Fruit fly (Drosophila melanogaster): Measurements from ENCODE around the gene D19B.

DNA sequence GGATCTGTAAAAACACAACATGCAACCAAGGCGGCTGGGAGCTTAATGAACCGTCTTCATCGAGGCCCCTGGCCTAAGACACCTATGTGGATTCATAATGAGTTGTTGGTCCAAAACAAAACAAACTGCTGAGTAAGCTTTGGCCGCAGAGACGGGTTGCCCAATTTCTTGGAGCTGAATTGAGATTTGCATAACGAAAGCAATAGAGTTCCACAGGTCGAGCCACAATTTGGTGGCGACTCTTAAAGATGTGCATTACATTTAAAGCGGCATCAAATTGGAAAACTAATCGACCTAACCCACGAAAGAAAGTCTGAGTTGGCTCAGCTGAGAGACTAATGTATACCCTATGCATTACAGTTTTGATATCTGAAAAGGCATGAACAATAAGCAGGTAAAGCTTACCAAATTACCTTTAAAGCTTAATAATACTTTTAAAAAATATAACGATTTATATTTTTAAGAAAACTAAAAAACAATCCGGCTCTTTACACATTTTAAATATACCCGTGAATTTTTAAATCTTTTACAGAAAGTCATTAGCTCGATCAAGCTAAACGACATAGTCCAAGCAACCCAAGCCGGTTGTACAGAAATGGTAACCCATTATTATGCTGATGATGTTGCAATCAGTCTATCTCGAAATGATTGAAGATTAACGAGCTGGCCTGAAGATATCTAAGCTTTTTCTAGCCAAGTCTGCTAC is 27.2 kb downstream of the D19B start, which contains the start of gene CG13297:
- no peak for TF ChIP-seq Nf-YC (tag; optimal IDR thresholded peaks at IDR 0.05)
- TF ChIP-seq al (GFP tag; IDR thresholded peaks at IDR 0.05), result no peak
- peak; percentile 86 for TF ChIP-seq CG11504 (tag; optimal IDR thresholded peaks at IDR 0.05)
- TF ChIP-seq pb (GFP tag; optimal IDR thresholded peaks at IDR 0.05), result no peak
- TF ChIP-seq exex (tag; optimal IDR thresholded peaks at IDR 0.05), result no peak
- no peak for TF ChIP-seq HLH54F (GFP tag; optimal IDR thresholded peaks at IDR 0.05)
- TF ChIP-seq ken (GFP tag; IDR thresholded peaks at IDR 0.05), result peak; percentile 21; the same call in 1 of the 3 replicates
- peak; percentile 74 for TF ChIP-seq gem (tag; optimal IDR thresholded peaks at IDR 0.05)
- TF ChIP-seq gro (GFP tag; optimal IDR thresholded peaks at IDR 0.05), result no peak
- TF ChIP-seq CG2678 (tag; optimal IDR thresholded peaks at IDR 0.05), result peak; percentile 79
- TF ChIP-seq CG18619 (GFP tag; optimal IDR thresholded peaks at IDR 0.05), result no peak

All from whole organism, embryonic.